Fruit fly (Drosophila melanogaster) whole organism, embryonic: ENCODE data around the gene Tyler.

Source experiments
- Bteb2 ChIP-seq: fragments of 200-800 bp; sonication (Bioruptor generic); optimal IDR thresholded peaks from 2 replicates; lab custom pipeline; 2016; ENCODE audit warnings: missing biosample characterization, missing genetic modification characterization
- C15 ChIP-seq: fragments of 200-800 bp; sonication (Bioruptor generic); IDR thresholded peaks from 3 replicates; pipeline ENCODE4 v1.3.6; 2022; ENCODE audit warnings: missing biosample characterization, missing genetic modification characterization
- CG10959 ChIP-seq: fragments of 200-800 bp; sonication (Bioruptor generic); IDR thresholded peaks from 2 replicates; pipeline ENCODE4 v1.3.6; 2022; ENCODE audit warnings: missing biosample characterization, missing genetic modification characterization
- CG15601 ChIP-seq: fragments of 200-800 bp; sonication (Bioruptor generic); optimal IDR thresholded peaks from 3 replicates; lab custom pipeline; 2019; ENCODE audit warnings: missing biosample characterization, mild to moderate bottlenecking, missing genetic modification characterization, moderate library complexity
- CG17385 ChIP-seq: fragments of 200-800 bp; sonication (Bioruptor generic); optimal IDR thresholded peaks from 3 replicates; lab custom pipeline; 2018; ENCODE audit warnings: missing biosample characterization, mild to moderate bottlenecking, missing genetic modification characterization
- CG18599 ChIP-seq: fragments of 200-800 bp; sonication (Bioruptor generic); optimal IDR thresholded peaks from 3 replicates; lab custom pipeline; 2017; ENCODE audit warnings: missing biosample characterization, missing genetic modification characterization, mild to moderate bottlenecking, moderate library complexity, missing genetic modification reagents
- CG2116 ChIP-seq: fragments of 200-800 bp; sonication (Bioruptor generic); optimal IDR thresholded peaks from 3 replicates; lab custom pipeline; 2018; ENCODE audit warnings: missing biosample characterization, mild to moderate bottlenecking, missing genetic modification characterization
- CG3281 ChIP-seq: fragments of 200-800 bp; sonication (Bioruptor generic); optimal IDR thresholded peaks from 3 replicates; lab custom pipeline; 2017; ENCODE audit warnings: missing biosample characterization, mild to moderate bottlenecking, missing genetic modification characterization
- CG33557 ChIP-seq: fragments of 200-800 bp; sonication (Bioruptor generic); optimal IDR thresholded peaks from 2 replicates; lab custom pipeline; 2019; ENCODE audit warnings: missing biosample characterization, mild to moderate bottlenecking, missing genetic modification characterization, moderate library complexity
- CG3847 ChIP-seq: fragments of 200-800 bp; sonication (Bioruptor generic); IDR thresholded peaks from 2 replicates; pipeline ENCODE4 v1.3.6; 2022; ENCODE audit warnings: missing biosample characterization, missing genetic modification characterization
- CG4730 ChIP-seq: fragments of 200-800 bp; sonication (Bioruptor generic); IDR thresholded peaks from 2 replicates; pipeline ENCODE4 v1.3.6; 2022; ENCODE audit warnings: missing biosample characterization, missing genetic modification characterization
- CG5245 ChIP-seq: fragments of 200-800 bp; sonication (Bioruptor generic); optimal IDR thresholded peaks from 3 replicates; lab custom pipeline; 2016; ENCODE audit warnings: missing biosample characterization, missing genetic modification characterization
- CG6175 ChIP-seq: fragments of 200-800 bp; sonication (Bioruptor generic); IDR thresholded peaks from 3 replicates; pipeline ENCODE4 v1.3.6; 2022; ENCODE audit warnings: missing biosample characterization, missing genetic modification characterization
- CG6791 ChIP-seq: fragments of 200-800 bp; sonication (Bioruptor generic); IDR thresholded peaks from 3 replicates; pipeline ENCODE4 v1.3.6; 2022; ENCODE audit warnings: missing biosample characterization, missing genetic modification characterization; ENCODE audit not compliant: partially characterized antibody
- CG7928 ChIP-seq: fragments of 200-800 bp; sonication (Bioruptor generic); optimal IDR thresholded peaks from 2 replicates; lab custom pipeline; 2017; ENCODE audit warnings: missing biosample characterization, mild to moderate bottlenecking, missing genetic modification characterization
- CHES-1-like ChIP-seq: fragments of 200-800 bp; sonication (Bioruptor generic); optimal IDR thresholded peaks from 2 replicates; lab custom pipeline; 2016; ENCODE audit warnings: missing biosample characterization, missing genetic modification characterization
- D ChIP-seq, 2 experiments: fragments of 200-800 bp in 1 of 2; fragments of >200 bp in 1 of 2; sonication (Bioruptor generic) in 1 of 2; optimal IDR thresholded peaks; 2 replicates in 1 of 2; 3 replicates in 1 of 2; lab custom pipeline; 2017; ENCODE audit warnings: mild to moderate bottlenecking in 1 of 2, missing biosample characterization in 1 of 2, missing genetic modification characterization in 1 of 2, missing genetic modification reagents in 1 of 2
- Dip3 ChIP-seq: fragments of 200-800 bp; sonication (Bioruptor generic); optimal IDR thresholded peaks from 3 replicates; lab custom pipeline; 2016; ENCODE audit warnings: missing biosample characterization, missing genetic modification characterization
- Dll ChIP-seq: fragments of 200-800 bp; sonication (Bioruptor generic); IDR thresholded peaks from 4 replicates; pipeline ENCODE4 v1.3.6; 2022; ENCODE audit warnings: missing biosample characterization, missing genetic modification characterization; ENCODE audit not compliant: partially characterized antibody
- Dp ChIP-seq: fragments of 200-800 bp; sonication (Bioruptor generic); optimal IDR thresholded peaks from 2 replicates; lab custom pipeline; 2018; ENCODE audit warnings: missing biosample characterization, mild to moderate bottlenecking, missing genetic modification characterization, moderate library complexity
- HLH4C ChIP-seq: fragments of 200-800 bp; sonication (Bioruptor generic); IDR thresholded peaks from 3 replicates; pipeline ENCODE4 v1.3.6; 2022; ENCODE audit warnings: missing biosample characterization, missing genetic modification characterization; ENCODE audit not compliant: partially characterized antibody
- HLHmδ ChIP-seq: fragments of 200-800 bp; sonication (Bioruptor generic); optimal IDR thresholded peaks from 2 replicates; lab custom pipeline; 2018; ENCODE audit warnings: missing biosample characterization, mild to moderate bottlenecking, missing genetic modification characterization, moderate library complexity
- HmgZ ChIP-seq: fragments of 200-800 bp; sonication (Bioruptor generic); optimal IDR thresholded peaks from 2 replicates; lab custom pipeline; 2018; ENCODE audit warnings: missing biosample characterization, mild to moderate bottlenecking, missing genetic modification characterization
- Mad ChIP-seq: fragments of 200-800 bp; sonication (Bioruptor generic); optimal IDR thresholded peaks from 2 replicates; lab custom pipeline; 2016; ENCODE audit warnings: missing biosample characterization, missing genetic modification characterization
- Meics ChIP-seq: fragments of 200-800 bp; sonication (Bioruptor generic); optimal IDR thresholded peaks from 2 replicates; lab custom pipeline; 2017; ENCODE audit warnings: missing biosample characterization, mild to moderate bottlenecking, missing genetic modification characterization
- Mrtf ChIP-seq: fragments of 200-800 bp; sonication (Bioruptor generic); IDR thresholded peaks from 3 replicates; pipeline ENCODE4 v1.3.6; 2022; ENCODE audit warnings: missing biosample characterization, missing genetic modification characterization
- Optix ChIP-seq: fragments of 200-800 bp; sonication (Bioruptor generic); IDR thresholded peaks from 3 replicates; pipeline ENCODE4 v1.3.6; 2022; ENCODE audit warnings: missing biosample characterization, missing genetic modification characterization
- Pdp1 ChIP-seq, 2 experiments: fragments of 200-800 bp; sonication (Bioruptor generic); optimal IDR thresholded peaks; 3 replicates each; lab custom pipeline; 2016; ENCODE audit warnings: missing biosample characterization in 2 of 2, missing genetic modification characterization in 2 of 2, mild to moderate bottlenecking in 1 of 2, moderate library complexity in 1 of 2
- Sry-δ ChIP-seq: fragments of 200-800 bp; sonication (Bioruptor generic); optimal IDR thresholded peaks from 2 replicates; lab custom pipeline; 2016; ENCODE audit warnings: missing biosample characterization, missing genetic modification characterization
- bsh ChIP-seq, 2 experiments: fragments of 200-800 bp; sonication (Bioruptor generic); optimal IDR thresholded peaks; 2 replicates each; lab custom pipeline; 2017 to 2018; ENCODE audit warnings: mild to moderate bottlenecking in 2 of 2, missing biosample characterization in 2 of 2, missing genetic modification characterization in 2 of 2, moderate library complexity in 1 of 2
- chm ChIP-seq: fragments of 200-800 bp; sonication (Bioruptor generic); IDR thresholded peaks from 2 replicates; pipeline ENCODE4 v1.3.6; 2022; ENCODE audit warnings: missing biosample characterization, missing genetic modification characterization
- da ChIP-seq: fragments of 200-800 bp; sonication (Bioruptor generic); optimal IDR thresholded peaks from 2 replicates; lab custom pipeline; 2016; ENCODE audit warnings: missing biosample characterization, missing genetic modification characterization
- dmrt99B ChIP-seq: fragments of 200-800 bp; sonication (Bioruptor generic); optimal IDR thresholded peaks from 2 replicates; lab custom pipeline; 2018; ENCODE audit warnings: missing biosample characterization, mild to moderate bottlenecking, missing genetic modification characterization, moderate library complexity
- dpn ChIP-seq, 2 experiments: fragments of 200-800 bp; sonication (Bioruptor generic); optimal IDR thresholded peaks; 3 replicates each; lab custom pipeline; 2016; ENCODE audit warnings: missing biosample characterization in 2 of 2, missing genetic modification characterization in 2 of 2
- ftz-f1 ChIP-seq: fragments of 200-800 bp; sonication (Bioruptor generic); optimal IDR thresholded peaks from 2 replicates; lab custom pipeline; 2016; ENCODE audit warnings: missing biosample characterization, missing genetic modification characterization
- hb ChIP-seq: fragments of 200-800 bp; sonication (Bioruptor generic); IDR thresholded peaks from 3 replicates; pipeline ENCODE4 v1.3.6; 2022; ENCODE audit warnings: missing biosample characterization, missing genetic modification characterization; ENCODE audit not compliant: partially characterized antibody
- hth ChIP-seq: fragments of >200 bp; optimal IDR thresholded peaks from 2 replicates; lab custom pipeline; 2017; ENCODE audit warnings: inconsistent platforms
- mirr ChIP-seq: fragments of 200-800 bp; sonication (Bioruptor generic); optimal IDR thresholded peaks from 3 replicates; lab custom pipeline; 2018; ENCODE audit warnings: missing biosample characterization, mild to moderate bottlenecking, missing genetic modification characterization
- nerfin-1 ChIP-seq: fragments of 200-800 bp; sonication (Bioruptor generic); optimal IDR thresholded peaks from 3 replicates; lab custom pipeline; 2019; ENCODE audit warnings: missing biosample characterization, mild to moderate bottlenecking, missing genetic modification characterization, moderate library complexity
- nmo ChIP-seq: fragments of 200-800 bp; sonication (Bioruptor generic); optimal IDR thresholded peaks from 2 replicates; lab custom pipeline; 2018; ENCODE audit warnings: missing biosample characterization, mild to moderate bottlenecking, missing genetic modification characterization, moderate library complexity
- nom ChIP-seq: fragments of 200-800 bp; sonication (Bioruptor generic); optimal IDR thresholded peaks from 2 replicates; lab custom pipeline; 2017; ENCODE audit warnings: missing biosample characterization, missing genetic modification characterization, mild to moderate bottlenecking, moderate library complexity, missing genetic modification reagents
- row ChIP-seq: fragments of 200-800 bp; sonication (Bioruptor generic); IDR thresholded peaks from 3 replicates; pipeline ENCODE4 v1.3.6; 2022; ENCODE audit warnings: missing biosample characterization, missing genetic modification characterization
- salm ChIP-seq: fragments of 200-800 bp; sonication (Bioruptor generic); optimal IDR thresholded peaks from 2 replicates; lab custom pipeline; 2018; ENCODE audit warnings: missing biosample characterization, mild to moderate bottlenecking, missing genetic modification characterization
- slp2 ChIP-seq: fragments of 200-800 bp; sonication (Bioruptor generic); optimal IDR thresholded peaks from 2 replicates; lab custom pipeline; 2016; ENCODE audit warnings: missing biosample characterization, missing genetic modification characterization
- sqz ChIP-seq: fragments of 200-800 bp; sonication (Bioruptor generic); optimal IDR thresholded peaks from 3 replicates; lab custom pipeline; 2018; ENCODE audit warnings: missing biosample characterization, mild to moderate bottlenecking, missing genetic modification characterization
- ssp ChIP-seq: fragments of 200-800 bp; sonication (Bioruptor generic); IDR thresholded peaks from 2 replicates; pipeline ENCODE4 v1.3.6; 2022; ENCODE audit warnings: missing biosample characterization, missing genetic modification characterization
- sug ChIP-seq: fragments of 200-800 bp; optimal IDR thresholded peaks from 2 replicates; lab custom pipeline; 2019; ENCODE audit warnings: missing biosample characterization, mild to moderate bottlenecking, missing genetic modification characterization, moderate library complexity
- zen2 ChIP-seq: fragments of 200-800 bp; sonication (Bioruptor generic); IDR thresholded peaks from 3 replicates; pipeline ENCODE4 v1.3.6; 2022; ENCODE audit warnings: missing biosample characterization, missing genetic modification characterization; ENCODE audit not compliant: partially characterized antibody

Gene Tyler

dm6 chrX:19642819-19643504 is 31.6 kb downstream of the Tyler start, which contains the start of the genes CG12237 and Sec61gamma (continued):
- TF ChIP-seq HmgZ (peak; percentile 75), nmo (GFP tag; lab: Kevin White, UChicago) (peak; percentile 33), CG10959 (no peak), Meics (GFP tag; lab: Kevin White, UChicago) (peak; percentile 49), CG15601 (tag; lab: Kevin White, UChicago) (peak; percentile 24), slp2 (GFP tag; lab: Kevin White, UChicago) (peak; percentile 13), C15 (GFP tag; lab: Robert Waterston, UW) (no peak), HLH4C (GFP tag; lab: Robert Waterston, UW) (no peak), Pdp1 (GFP tag; optimal IDR thresholded peaks at IDR 0.05; lab: Kevin White, UChicago) (peak in 1 of 2 experiments; percentile 38), CG3847 (GFP tag; lab: Robert Waterston, UW) (peak; percentile 22; the same call in 1 of the 2 replicates), Dll (GFP tag; lab: Robert Waterston, UW) (no peak), CG7928 (GFP tag; lab: Kevin White, UChicago) (peak; percentile 93), sqz (GFP tag; lab: Kevin White, UChicago) (no peak), HLHmδ (peak; percentile 85), chm (peak; percentile 41; the same call in 1 of the 2 replicates), CG2116 (GFP tag; lab: Kevin White, UChicago) (peak; percentile 43), Optix (GFP tag; lab: Robert Waterston, UW) (no peak), salm (tag; lab: Kevin White, UChicago) (no peak), CHES-1-like (peak; percentile 43), sug (tag; lab: Kevin White, UChicago) (peak; percentile 44), nerfin-1 (tag; lab: Kevin White, UChicago) (peak; percentile 10), hth (no peak), Bteb2 (peak; percentile 13), hb (GFP tag; lab: Robert Waterston, UW) (no peak), CG6175 (GFP tag; lab: Robert Waterston, UW) (0 out of 3 replicates have a peak, but pooled peaks have one; percentile 7), CG3281 (GFP tag; lab: Kevin White, UChicago) (peak; percentile 66), dpn (GFP tag; optimal IDR thresholded peaks at IDR 0.05; lab: Kevin White, UChicago) (peak in 1 of 2 experiments; percentile 48), mirr (GFP tag; lab: Kevin White, UChicago) (peak; percentile 26), Dp (peak; percentile 10), nom (GFP tag; lab: Kevin White, UChicago) (peak; percentile 72), Mad (GFP tag; lab: Kevin White, UChicago) (peak; percentile 9), Dip3 (GFP tag; lab: Kevin White, UChicago) (no peak), ssp (GFP tag; lab: Robert Waterston, UW) (peak; percentile 30)

- TF ChIP-seq Mrtf (GFP tag; lab: Robert Waterston, UW): no peak
- TF ChIP-seq Sry-δ: peak; percentile 57
- TF ChIP-seq CG5245: no peak
- no peak for TF ChIP-seq CG4730 (GFP tag; lab: Robert Waterston, UW)
- TF ChIP-seq bsh (GFP tag; optimal IDR thresholded peaks at IDR 0.05; lab: Kevin White, UChicago): peak in 1 of 2 experiments; percentile 2
- 0 out of 3 replicates have a peak, but pooled peaks have one; percentile 31 for TF ChIP-seq zen2
- TF ChIP-seq CG33557 (GFP tag; lab: Kevin White, UChicago): peak; percentile 2
- no peak for TF ChIP-seq da (GFP tag; lab: Kevin White, UChicago)
- TF ChIP-seq D (optimal IDR thresholded peaks at IDR 0.05; lab: Kevin White, UChicago): no peak
- no peak for TF ChIP-seq D (GFP tag; optimal IDR thresholded peaks at IDR 0.05; lab: Kevin White, UChicago)
- 0 out of 3 replicates have a peak, but pooled peaks have one; percentile 50 for TF ChIP-seq CG6791 (GFP tag; lab: Robert Waterston, UW)
- no peak for TF ChIP-seq ftz-f1 (GFP tag; lab: Kevin White, UChicago)
- TF ChIP-seq CG17385: no peak
- no peak for TF ChIP-seq dmrt99B
- TF ChIP-seq row: peak; percentile 77
- TF ChIP-seq CG18599 (GFP tag; lab: Kevin White, UChicago): no peak
Observed at dm6 chrX:19645873-19646541, 34.7 kb downstream of the Tyler start, which contains the start of gene Arp10. TSS of gene Arp10 (minus strand) at chrX:19646176.
